Worm (Caenorhabditis elegans): ENCODE measurements around the gene srv-15.

Gene srv-15

ce11 chrIV:15880114-15880513 lies 26.3 kb upstream of the srv-15 start:
- no peak for TF ChIP-seq ceh-43 (GFP tag; optimal IDR thresholded peaks at IDR 0.05)
- no peak for TF ChIP-seq unc-39 (tag; optimal IDR thresholded peaks at IDR 0.05)
- TF ChIP-seq lin-13 (tag; optimal IDR thresholded peaks at IDR 0.05), result no peak
- no peak for TF ChIP-seq ceh-83 (GFP tag; optimal IDR thresholded peaks at IDR 0.05)
- no peak for TF ChIP-seq sptf-1 (tag; optimal IDR thresholded peaks at IDR 0.05)
- no peak for TF ChIP-seq drap-1 (GFP tag; optimal IDR thresholded peaks at IDR 0.05)
- no peak for TF ChIP-seq mep-1 (tag; optimal IDR thresholded peaks at IDR 0.05)
- no peak for TF ChIP-seq ces-1 (GFP tag; optimal IDR thresholded peaks at IDR 0.05)
- TF ChIP-seq nhr-237 (tag; optimal IDR thresholded peaks at IDR 0.05), result no peak
- no peak for TF ChIP-seq unc-62 (GFP tag; optimal IDR thresholded peaks at IDR 0.05)
- TF ChIP-seq ham-2 (GFP tag; optimal IDR thresholded peaks at IDR 0.05), result no peak
- TF ChIP-seq nhr-12 (tag; optimal IDR thresholded peaks at IDR 0.05), result no peak
- TF ChIP-seq cnd-1 (tag; optimal IDR thresholded peaks at IDR 0.05), result no peak
- no peak for TF ChIP-seq mab-5 (tag; optimal IDR thresholded peaks at IDR 0.05)
- TF ChIP-seq elt-1 (tag; optimal IDR thresholded peaks at IDR 0.05; ENCODE audit: borderline replicate concordance, insufficient read depth), result no peak

- no peak for TF ChIP-seq mep-1 (tag; optimal IDR thresholded peaks at IDR 0.05)
- no peak for TF ChIP-seq lin-13 (tag; optimal IDR thresholded peaks at IDR 0.05)
- TF ChIP-seq ztf-11 (tag; optimal IDR thresholded peaks at IDR 0.05), result no peak
- no peak for TF ChIP-seq blmp-1 (tag; optimal IDR thresholded peaks at IDR 0.05)
- no peak for TF ChIP-seq sptf-1 (tag; optimal IDR thresholded peaks at IDR 0.05)
- TF ChIP-seq drap-1 (GFP tag; optimal IDR thresholded peaks at IDR 0.05), result no peak
- no peak for TF ChIP-seq flh-1 (GFP tag; optimal IDR thresholded peaks at IDR 0.05)
- no peak for TF ChIP-seq ceh-83 (GFP tag; optimal IDR thresholded peaks at IDR 0.05)
- TF ChIP-seq ces-1 (GFP tag; optimal IDR thresholded peaks at IDR 0.05), result no peak
- no peak for TF ChIP-seq mab-5 (tag; optimal IDR thresholded peaks at IDR 0.05)
- no peak for TF ChIP-seq unc-62 (GFP tag; optimal IDR thresholded peaks at IDR 0.05)
- TF ChIP-seq lin-32 (GFP tag; optimal IDR thresholded peaks at IDR 0.05), result no peak
- no peak for TF ChIP-seq ham-2 (GFP tag; optimal IDR thresholded peaks at IDR 0.05)
- no peak for TF ChIP-seq M03D4.4 (tag; optimal IDR thresholded peaks at IDR 0.05)
- TF ChIP-seq unc-39 (tag; optimal IDR thresholded peaks at IDR 0.05), result no peak
- no peak for TF ChIP-seq hlh-1 (tag; optimal IDR thresholded peaks at IDR 0.05)
- no peak for TF ChIP-seq nhr-12 (tag; optimal IDR thresholded peaks at IDR 0.05)
- TF ChIP-seq nhr-76 (tag; optimal IDR thresholded peaks at IDR 0.05), result no peak
- TF ChIP-seq ceh-43 (GFP tag; optimal IDR thresholded peaks at IDR 0.05), result no peak
- TF ChIP-seq nhr-237 (tag; optimal IDR thresholded peaks at IDR 0.05), result no peak
These were observed 22.5 kb upstream of the srv-15 start, which contains the start of gene Y105C5B.3 for ce11 chrIV:15883922-15884321. Gene Y105C5B.3, plus strand, starts transcription at chrIV:15884222.

ce11 chrIV:15894133-15894532 lies 12.2 kb upstream of the srv-15 start, which contains the start of gene srv-14:
Gene srv-14, minus strand, starts transcription at chrIV:15894233.
- TF ChIP-seq tbx-8 (GFP tag; optimal IDR thresholded peaks at IDR 0.05) (no peak), snpc-4 (tag; optimal IDR thresholded peaks at IDR 0.05) (no peak), mab-5 (tag; optimal IDR thresholded peaks at IDR 0.05) (no peak), mep-1 (tag; optimal IDR thresholded peaks at IDR 0.05) (no peak), flh-1 (GFP tag; optimal IDR thresholded peaks at IDR 0.05) (no peak)

ce11 chrIV:15894819-15895218 lies 11.6 kb upstream of the srv-15 start:
- no peak for TF ChIP-seq snpc-4 (tag; optimal IDR thresholded peaks at IDR 0.05)
- TF ChIP-seq bed-3 (GFP tag; optimal IDR thresholded peaks at IDR 0.05), result no peak
- no peak for TF ChIP-seq ceh-39 (tag; optimal IDR thresholded peaks at IDR 0.05)
- TF ChIP-seq ceh-43 (GFP tag; optimal IDR thresholded peaks at IDR 0.05), result no peak
- no peak for TF ChIP-seq M03D4.4 (tag; optimal IDR thresholded peaks at IDR 0.05)
- TF ChIP-seq lin-32 (GFP tag; optimal IDR thresholded peaks at IDR 0.05), result no peak
- no peak for TF ChIP-seq sptf-1 (tag; optimal IDR thresholded peaks at IDR 0.05)
- TF ChIP-seq unc-39 (tag; optimal IDR thresholded peaks at IDR 0.05), result no peak
- no peak for TF ChIP-seq blmp-1 (tag; optimal IDR thresholded peaks at IDR 0.05)
- no peak for TF ChIP-seq lin-13 (tag; optimal IDR thresholded peaks at IDR 0.05)
- TF ChIP-seq unc-120 (tag; optimal IDR thresholded peaks at IDR 0.05; ENCODE audit: poor library complexity, severe bottlenecking), result no peak
- no peak for TF ChIP-seq nhr-2 (tag; optimal IDR thresholded peaks at IDR 0.05)

ce11 chrIV:15900158-15900557 lies 6.2 kb upstream of the srv-15 start:
- TF ChIP-seq nhr-12 (tag; optimal IDR thresholded peaks at IDR 0.05) (no peak), ceh-39 (tag; optimal IDR thresholded peaks at IDR 0.05) (no peak), pha-4 (tag; optimal IDR thresholded peaks at IDR 0.05) (no peak), drap-1 (GFP tag; optimal IDR thresholded peaks at IDR 0.05) (no peak), mls-2 (tag; optimal IDR thresholded peaks at IDR 0.05) (no peak), ham-2 (GFP tag; optimal IDR thresholded peaks at IDR 0.05) (no peak), nhr-76 (tag; optimal IDR thresholded peaks at IDR 0.05) (no peak), nhr-28 (tag; optimal IDR thresholded peaks at IDR 0.05) (no peak), mab-5 (tag; optimal IDR thresholded peaks at IDR 0.05) (no peak), unc-62 (GFP tag; optimal IDR thresholded peaks at IDR 0.05) (no peak), bed-3 (GFP tag; optimal IDR thresholded peaks at IDR 0.05) (no peak), ceh-43 (GFP tag; optimal IDR thresholded peaks at IDR 0.05) (no peak), hlh-1 (tag; optimal IDR thresholded peaks at IDR 0.05) (no peak), unc-39 (tag; optimal IDR thresholded peaks at IDR 0.05) (no peak), nhr-237 (tag; optimal IDR thresholded peaks at IDR 0.05) (no peak), lsy-2 (tag; optimal IDR thresholded peaks at IDR 0.05) (no peak)

Data from whole organism, mixed stage, embryonic.